Worm (Caenorhabditis elegans) whole organism, L1 larva: Measurements from ENCODE around the gene rec-8.

Experiments
- dpl-1 ChIP-seq, 3 experiments: fragments of 150-350 bp in 2 of 3; sonication (generic microtip) in 1 of 3; optimal IDR thresholded peaks; 2 replicates each; lab custom pipeline; 2014 to 2017; ENCODE audit warnings: missing biosample characterization in 3 of 3, missing genetic modification characterization in 3 of 3, missing genetic modification reagents in 3 of 3
- elt-3 ChIP-seq, 6 experiments: fragments of 150-350 bp in 1 of 6; sonication (generic microtip); optimal IDR thresholded peaks; 2 replicates each; lab custom pipeline; 2017 to 2018; ENCODE audit warnings: missing biosample characterization in 6 of 6, missing genetic modification characterization in 6 of 6, inconsistent platforms in 1 of 6
- fos-1 ChIP-seq: fragments of 150-350 bp; optimal IDR thresholded peaks from 2 replicates; lab custom pipeline; 2014; ENCODE audit warnings: missing biosample characterization, missing genetic modification characterization
- lin-35 ChIP-seq, 2 experiments: fragments of 150-350 bp; optimal IDR thresholded peaks; 2 replicates each; lab custom pipeline; 2014; ENCODE audit warnings: missing biosample characterization in 2 of 2, missing genetic modification characterization in 2 of 2, missing genetic modification reagents in 2 of 2
- nhr-12 ChIP-seq: sonication (generic microtip); optimal IDR thresholded peaks from 2 replicates; lab custom pipeline; 2017; ENCODE audit warnings: missing biosample characterization, missing genetic modification characterization
- nhr-28 ChIP-seq: fragments of 150-350 bp; optimal IDR thresholded peaks from 2 replicates; lab custom pipeline; 2014; ENCODE audit warnings: missing biosample characterization, missing genetic modification characterization
- pag-3 ChIP-seq: sonication (generic microtip); optimal IDR thresholded peaks from 2 replicates; lab custom pipeline; 2017; ENCODE audit warnings: missing genetic modification characterization, mild to moderate bottlenecking, missing compliant biosample characterization, antibody characterized with exemption, borderline replicate concordance; ENCODE audit not compliant: insufficient read depth

ce11 chrIV:13398728-13399127, 45.7 kb upstream of the rec-8 start, which contains the start of gene Y62E10A.13:
- TF ChIP-seq nhr-28 = no peak
- no peak for TF ChIP-seq nhr-12
- TF ChIP-seq elt-3 (tag; optimal IDR thresholded peaks at IDR 0.05; lab: Kevin White, UChicago) = no peak
- no peak for TF ChIP-seq lin-35 (GFP tag; optimal IDR thresholded peaks at IDR 0.05; lab: Kevin White, UChicago)
- no peak for TF ChIP-seq dpl-1 (GFP tag; optimal IDR thresholded peaks at IDR 0.05; lab: Kevin White, UChicago)
- no peak for TF ChIP-seq fos-1 (tag; lab: Kevin White, UChicago)
- TF ChIP-seq pag-3 (tag; lab: Kevin White, UChicago) = no peak
